Worm (Caenorhabditis elegans) whole organism, young adult: ENCODE measurements around the gene nhr-122.
A peak's percentile ranks its signal among the peaks of the same experiment; 100 is the strongest.

Experiments used
- B0019.2 ChIP-seq: fragments of 200-800 bp; sonication (Bioruptor generic); conservative IDR thresholded peaks from 2 replicates; pipeline ENCODE4 v1.3.6; 2022; ENCODE audit warnings: missing genetic modification reagents, missing genetic modification characterization, missing compliant biosample characterization
- B0035.1 ChIP-seq: sonication (generic microtip); optimal IDR thresholded peaks from 2 replicates; lab custom pipeline; 2016; ENCODE audit warnings: missing genetic modification characterization, mild to moderate bottlenecking, missing compliant biosample characterization, missing genotype, missing genetic modification reagents
- B0261.1 ChIP-seq: sonication (generic microtip); optimal IDR thresholded peaks from 2 replicates; lab custom pipeline; 2016; ENCODE audit warnings: mild to moderate bottlenecking, missing genetic modification characterization, moderate library complexity, missing compliant biosample characterization
- B0336.3 ChIP-seq: fragments of 200-800 bp; sonication (Bioruptor generic); IDR thresholded peaks from 2 replicates; pipeline ENCODE4 v1.3.6; 2022; ENCODE audit warnings: missing genetic modification characterization, missing compliant biosample characterization
- D2030.7 ChIP-seq: fragments of 200-800 bp; sonication (Bioruptor generic); IDR thresholded peaks from 2 replicates; pipeline ENCODE4 v1.3.6; 2022; ENCODE audit warnings: missing genetic modification reagents, missing genetic modification characterization, missing compliant biosample characterization
- F49E8.2 ChIP-seq: sonication (generic microtip); optimal IDR thresholded peaks from 3 replicates; lab custom pipeline; 2017; ENCODE audit warnings: missing genetic modification characterization, mild to moderate bottlenecking, missing compliant biosample characterization, antibody characterized with exemption, moderate library complexity; ENCODE audit not compliant: insufficient read depth
- K11D2.4 ChIP-seq: fragments of 200-800 bp; sonication (Bioruptor generic); IDR thresholded peaks from 2 replicates; pipeline ENCODE4 v1.3.6; 2022; ENCODE audit warnings: missing genetic modification reagents, missing genetic modification characterization, missing compliant biosample characterization
- K12H6.12 ChIP-seq: fragments of 200-800 bp; sonication (Bioruptor generic); optimal IDR thresholded peaks from 2 replicates; lab custom pipeline; 2018; ENCODE audit warnings: mild to moderate bottlenecking, missing genetic modification characterization, missing compliant biosample characterization
- T26A5.8 ChIP-seq: sonication (generic microtip); optimal IDR thresholded peaks from 2 replicates; lab custom pipeline; 2016; ENCODE audit warnings: missing genetic modification characterization, missing compliant biosample characterization
- Y56A3A.18 ChIP-seq: fragments of 200-800 bp; sonication (Bioruptor generic); IDR thresholded peaks from 2 replicates; pipeline ENCODE4 v1.3.6; 2022; ENCODE audit warnings: missing genetic modification reagents, missing genetic modification characterization, missing compliant biosample characterization
- Y79H2A.3 ChIP-seq: fragments of 200-800 bp; sonication (Bioruptor generic); conservative IDR thresholded peaks from 2 replicates; pipeline ENCODE4 v1.3.6; 2022; ENCODE audit warnings: missing genetic modification reagents, missing genetic modification characterization, missing compliant biosample characterization
- ZK185.1 ChIP-seq: sonication (generic microtip); optimal IDR thresholded peaks from 2 replicates; lab custom pipeline; 2016; ENCODE audit warnings: mild to moderate bottlenecking, missing genetic modification characterization, missing compliant biosample characterization; ENCODE audit not compliant: poor library complexity, severe bottlenecking
- bed-2 ChIP-seq: fragments of 200-800 bp; sonication (Bioruptor generic); IDR thresholded peaks from 2 replicates; pipeline ENCODE4 v1.3.6; 2022; ENCODE audit warnings: missing genetic modification reagents, missing genetic modification characterization, missing compliant biosample characterization
- cebp-2 ChIP-seq: fragments of 200-800 bp; sonication (Bioruptor generic); IDR thresholded peaks from 2 replicates; pipeline ENCODE4 v1.3.6; 2022; ENCODE audit warnings: missing genetic modification characterization, missing compliant biosample characterization
- ceh-27 ChIP-seq: fragments of 200-800 bp; sonication (Bioruptor generic); optimal IDR thresholded peaks from 2 replicates; lab custom pipeline; 2018; ENCODE audit warnings: mild to moderate bottlenecking, missing genetic modification characterization, moderate library complexity, missing compliant biosample characterization
- ceh-91 ChIP-seq: fragments of 200-800 bp; sonication (Bioruptor generic); IDR thresholded peaks from 2 replicates; pipeline ENCODE4 v1.3.6; 2022; ENCODE audit warnings: missing genetic modification reagents, missing genetic modification characterization, missing compliant biosample characterization
- dpff-1 ChIP-seq: sonication (generic microtip); optimal IDR thresholded peaks from 2 replicates; lab custom pipeline; 2017; ENCODE audit warnings: mild to moderate bottlenecking, missing genetic modification characterization, missing compliant biosample characterization
- efl-1 ChIP-seq: fragments of 150-350 bp; optimal IDR thresholded peaks from 2 replicates; lab custom pipeline; 2014; ENCODE audit warnings: missing biosample characterization, missing genetic modification reagents, missing genetic modification characterization
- fkh-3 ChIP-seq: sonication (generic microtip); optimal IDR thresholded peaks from 2 replicates; lab custom pipeline; 2016; ENCODE audit warnings: mild to moderate bottlenecking, missing genetic modification characterization, missing compliant biosample characterization
- hlh-26 ChIP-seq: fragments of 200-800 bp; sonication (Bioruptor generic); conservative IDR thresholded peaks from 2 replicates; pipeline ENCODE4 v1.3.6; 2022; ENCODE audit warnings: missing genetic modification reagents, missing genetic modification characterization, missing compliant biosample characterization
- hmg-1.2 ChIP-seq: fragments of 200-800 bp; sonication (Bioruptor generic); IDR thresholded peaks from 2 replicates; pipeline ENCODE4 v1.3.6; 2022; ENCODE audit warnings: missing genetic modification reagents, missing genetic modification characterization, missing compliant biosample characterization
- lin-40 ChIP-seq: sonication (generic microtip); optimal IDR thresholded peaks from 2 replicates; lab custom pipeline; 2016; ENCODE audit warnings: missing genetic modification characterization, mild to moderate bottlenecking, missing compliant biosample characterization, missing genotype, missing genetic modification reagents
- madf-6 ChIP-seq: fragments of 200-800 bp; sonication (Bioruptor generic); IDR thresholded peaks from 2 replicates; pipeline ENCODE4 v1.3.6; 2022; ENCODE audit warnings: missing genetic modification reagents, missing genetic modification characterization, missing compliant biosample characterization
- mes-4 ChIP-seq: sonication (generic microtip); optimal IDR thresholded peaks from 2 replicates; lab custom pipeline; 2016; ENCODE audit warnings: missing genotype, missing genetic modification characterization, missing compliant biosample characterization
- mxl-1 ChIP-seq: sonication (generic microtip); optimal IDR thresholded peaks from 2 replicates; lab custom pipeline; 2016; ENCODE audit warnings: missing genetic modification characterization, missing compliant biosample characterization
- nhr-179 ChIP-seq: sonication (generic microtip); optimal IDR thresholded peaks from 2 replicates; lab custom pipeline; 2016; ENCODE audit warnings: mild to moderate bottlenecking, missing genetic modification characterization, missing compliant biosample characterization
- nhr-27 ChIP-seq: fragments of 200-800 bp; sonication (Bioruptor generic); optimal IDR thresholded peaks from 2 replicates; lab custom pipeline; 2018; ENCODE audit warnings: mild to moderate bottlenecking, missing genetic modification characterization, moderate library complexity, missing compliant biosample characterization
- nhr-80 ChIP-seq: sonication (generic microtip); optimal IDR thresholded peaks from 2 replicates; lab custom pipeline; 2016; ENCODE audit warnings: missing genetic modification characterization, missing compliant biosample characterization
- rpc-1 ChIP-seq, 2 experiments: fragments of 150-350 bp in 1 of 2; sonication (generic microtip) in 1 of 2; optimal IDR thresholded peaks; 2 replicates each; lab custom pipeline; 2014 to 2018; ENCODE audit warnings: missing biosample characterization in 1 of 2, missing genetic modification characterization in 1 of 2, missing genetic modification reagents in 1 of 2, missing genotype in 1 of 2
- snpc-1.1 ChIP-seq: sonication (generic microtip); optimal IDR thresholded peaks from 2 replicates; lab custom pipeline; 2017; ENCODE audit warnings: missing genetic modification characterization, mild to moderate bottlenecking, missing compliant biosample characterization, antibody characterized with exemption, moderate library complexity, missing genotype, missing genetic modification reagents; ENCODE audit not compliant: insufficient read depth
- snpc-4 ChIP-seq, 5 experiments: fragments of 150-350 bp in 1 of 5; sonication (generic microtip) in 4 of 5; optimal IDR thresholded peaks; 2 replicates each; lab custom pipeline; 2014 to 2018; ENCODE audit warnings: missing genetic modification characterization in 5 of 5, missing biosample characterization in 3 of 5, antibody characterized with exemption in 2 of 5, mild to moderate bottlenecking in 2 of 5, missing compliant biosample characterization in 2 of 5, missing genotype in 2 of 5, moderate library complexity in 2 of 5, missing genetic modification reagents in 1 of 5
- tbp1 ChIP-seq: fragments of 200-800 bp; sonication (Bioruptor generic); optimal IDR thresholded peaks from 2 replicates; lab custom pipeline; 2018; ENCODE audit warnings: mild to moderate bottlenecking, missing genetic modification characterization, missing compliant biosample characterization
- tbx-9 ChIP-seq: sonication (generic microtip); optimal IDR thresholded peaks from 2 replicates; lab custom pipeline; 2016; ENCODE audit warnings: borderline replicate concordance, missing genetic modification characterization, inconsistent platforms, missing compliant biosample characterization
- unc-62 ChIP-seq: fragments of 150-350 bp; optimal IDR thresholded peaks from 2 replicates; lab custom pipeline; 2014; ENCODE audit warnings: missing biosample characterization, missing genetic modification reagents, missing genetic modification characterization
- zfh-2 ChIP-seq: fragments of 200-800 bp; sonication (Bioruptor generic); conservative IDR thresholded peaks from 2 replicates; pipeline ENCODE4 v1.3.6; 2022; ENCODE audit warnings: missing genetic modification reagents, missing genetic modification characterization, missing compliant biosample characterization
- ztf-26 ChIP-seq: sonication (generic microtip); optimal IDR thresholded peaks from 2 replicates; lab custom pipeline; 2017; ENCODE audit warnings: missing genetic modification characterization, missing compliant biosample characterization

The nhr-122 gene

ce11 chrIV:1623712-1624111 is 10.0 kb downstream of the nhr-122 start, which contains the start of gene nhr-87:
Gene nhr-87 (plus strand): TSS chrIV:1624029.
- TF ChIP-seq hmg-1.2 (GFP tag; lab: Robert Waterston, UW), result peak; percentile 30; the same call in 1 of the 2 replicates
- TF ChIP-seq Y56A3A.18 (GFP tag; lab: Robert Waterston, UW), result no peak
- no peak for TF ChIP-seq F49E8.2 (tag; lab: Kevin White, UChicago)
- TF ChIP-seq dpff-1 (tag; lab: Kevin White, UChicago), result no peak
- TF ChIP-seq Y79H2A.3, result no peak
- no peak for TF ChIP-seq B0035.1 (tag; lab: Kevin White, UChicago)
- no peak for TF ChIP-seq tbp1 (GFP tag; lab: Kevin White, UChicago)
- no peak for TF ChIP-seq T26A5.8 (tag; lab: Kevin White, UChicago)
- no peak for TF ChIP-seq rpc-1 (optimal IDR thresholded peaks at IDR 0.05; lab: Kevin White, UChicago)
- TF ChIP-seq rpc-1 (tag; optimal IDR thresholded peaks at IDR 0.05; lab: Kevin White, UChicago), result no peak
- peak; percentile 20 for TF ChIP-seq lin-40
- TF ChIP-seq ceh-27 (GFP tag; lab: Kevin White, UChicago), result peak; percentile 30
- TF ChIP-seq ceh-91 (GFP tag; lab: Robert Waterston, UW), result no peak
- TF ChIP-seq D2030.7 (GFP tag; lab: Robert Waterston, UW), result no peak
- TF ChIP-seq hlh-26 (GFP tag; lab: Robert Waterston, UW), result no peak
- TF ChIP-seq nhr-27 (tag; lab: Kevin White, UChicago), result no peak
- TF ChIP-seq efl-1 (GFP tag; lab: Kevin White, UChicago), result no peak
- no peak for TF ChIP-seq nhr-179
- no peak for TF ChIP-seq madf-6 (GFP tag; lab: Robert Waterston, UW)

DNA sequence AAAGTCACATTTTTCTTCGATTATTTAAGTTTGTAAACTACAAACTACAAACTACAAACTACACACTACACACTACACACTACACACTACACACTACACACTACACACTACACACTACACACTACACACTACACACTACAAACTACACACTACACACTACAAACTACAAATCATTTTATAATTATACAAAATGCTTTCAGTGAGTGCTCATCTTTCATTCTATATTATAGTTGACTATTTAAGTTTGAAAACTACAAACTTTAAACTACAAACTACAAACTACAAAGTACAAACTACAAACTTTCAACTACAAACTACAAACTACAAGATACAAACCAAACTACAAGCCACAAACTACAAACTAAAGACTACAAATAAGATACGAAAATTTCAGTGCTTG is 10.8 kb downstream of the nhr-122 start:
- no peak for TF ChIP-seq B0336.3
- TF ChIP-seq ZK185.1 (tag; lab: Kevin White, UChicago), result no peak
- no peak for TF ChIP-seq K11D2.4 (GFP tag; lab: Robert Waterston, UW)
- TF ChIP-seq mes-4 (tag; lab: Kevin White, UChicago), result no peak
- no peak for TF ChIP-seq mxl-1 (tag; lab: Kevin White, UChicago)
- TF ChIP-seq unc-62 (GFP tag; lab: Kevin White, UChicago), result no peak
- no peak for TF ChIP-seq bed-2 (GFP tag; lab: Robert Waterston, UW)
- no peak for TF ChIP-seq lin-40
- no peak for TF ChIP-seq nhr-80 (tag; lab: Kevin White, UChicago)
- TF ChIP-seq B0019.2 (GFP tag; lab: Robert Waterston, UW), result no peak
- no peak for TF ChIP-seq ztf-26 (tag; lab: Kevin White, UChicago)
- TF ChIP-seq fkh-3 (tag; lab: Kevin White, UChicago), result no peak

- TF ChIP-seq tbx-9, result no peak
These were observed 12.7 kb downstream of the nhr-122 start, which contains the start of gene nhr-146 for ce11 chrIV:1626342-1626855. Gene nhr-146 (plus strand): TSS chrIV:1626805.

DNA sequence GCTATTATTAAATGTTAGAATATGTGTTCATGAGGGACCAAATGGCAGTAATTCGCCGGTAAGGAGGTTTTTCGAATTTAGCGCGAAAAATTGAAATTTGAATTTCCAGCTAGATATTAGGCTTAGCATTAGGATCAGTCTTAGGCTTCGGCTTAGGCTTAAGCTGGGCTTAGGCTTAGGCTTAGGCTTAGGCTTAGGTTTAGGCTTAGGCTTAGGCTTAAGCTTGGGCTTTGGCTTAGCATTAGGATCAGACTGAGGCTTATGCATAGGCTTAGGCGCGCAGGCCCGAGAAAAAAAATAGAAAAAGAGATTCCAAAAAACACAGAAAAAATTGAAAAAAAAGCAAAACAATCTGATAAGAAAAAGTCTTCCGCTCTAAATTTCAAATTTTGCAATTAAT is 14.6 kb downstream of the nhr-122 start:
- TF ChIP-seq cebp-2, result 0 out of 2 replicates have a peak, but pooled peaks have one; percentile 59
- no peak for TF ChIP-seq B0261.1 (tag; lab: Kevin White, UChicago)
- TF ChIP-seq, all 124 proteins: peak for 1

DNA sequence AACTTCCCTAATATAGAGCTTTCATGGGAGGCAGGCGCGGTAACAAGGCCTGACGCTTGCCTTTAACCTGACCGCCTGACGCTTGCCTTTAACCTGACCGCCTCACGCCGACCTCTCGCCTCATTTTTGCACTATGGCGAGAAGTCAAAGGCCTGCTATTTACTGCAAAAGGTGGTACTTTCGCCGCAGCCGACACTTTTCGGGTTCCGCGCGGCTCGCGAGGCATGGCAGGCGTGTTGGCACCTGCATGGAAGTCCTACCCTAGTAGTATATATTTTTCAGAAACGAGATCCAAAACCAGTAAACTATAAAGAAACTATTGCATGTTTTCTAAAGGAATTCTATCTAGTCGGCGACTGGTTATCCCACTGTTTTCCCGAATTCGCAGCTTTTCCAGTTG is 15.0 kb downstream of the nhr-122 start:
- TF ChIP-seq snpc-1.1 (tag; lab: Kevin White, UChicago), result peak; percentile 44
- peak; percentile 58 for TF ChIP-seq zfh-2 (GFP tag; lab: Robert Waterston, UW)
- TF ChIP-seq snpc-4 (GFP tag; optimal IDR thresholded peaks at IDR 0.05; lab: Kevin White, UChicago), result peak; percentile 39
- peak in 2 of 4 experiments; percentile 47 to 71 for TF ChIP-seq snpc-4 (tag; optimal IDR thresholded peaks at IDR 0.05; lab: Kevin White, UChicago)
- TF ChIP-seq K12H6.12 (tag; lab: Kevin White, UChicago), result no peak
- TF ChIP-seq, all 124 proteins: peak for 3
